ENCODE assay signal across 2 fruit fly cellular contexts in the genomic region with DNA sequence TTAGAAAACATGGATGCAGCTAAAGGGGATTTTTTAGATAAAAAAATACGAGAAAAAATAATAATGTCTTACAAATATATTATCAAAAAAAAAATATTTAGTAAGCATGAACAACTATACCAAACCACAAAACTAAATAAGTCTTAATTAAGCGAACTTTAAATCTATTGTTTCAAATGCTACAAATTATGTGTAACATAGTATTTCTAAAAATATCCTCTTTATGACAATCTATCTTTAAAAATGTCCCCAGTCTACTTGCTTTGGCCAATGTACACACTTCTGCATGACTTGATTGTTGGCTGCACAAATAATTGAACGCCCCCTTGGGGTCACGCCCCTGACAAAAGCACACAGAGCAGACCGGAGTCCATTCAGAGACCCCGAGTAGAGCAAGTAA.
TF ChIP-seq lines count a peak whose summit lies in the region.

No protein-coding gene starts in this region.

- no peak for TF ChIP-seq CTCF in whole organism, embryonic (GFP tag; optimal IDR thresholded peaks at IDR 0.05; lab: Kevin White, UChicago)

TF ChIP-seq in whole organism, embryonic, 481 proteins besides CTCF, POLR2A, EP300 and RAD21 (continues in another document):
- TF ChIP-seq bcd (GFP tag; optimal IDR thresholded peaks at IDR 0.05; lab: Kevin White, UChicago), result peak; percentile 29
- TF ChIP-seq tgo (GFP tag; IDR thresholded peaks at IDR 0.05; lab: Robert Waterston, UW), result no peak
- TF ChIP-seq caup (GFP tag; optimal IDR thresholded peaks at IDR 0.05; lab: Kevin White, UChicago; ENCODE audit: severe bottlenecking), result peak; percentile 6
- no peak for TF ChIP-seq lola (GFP tag; optimal IDR thresholded peaks at IDR 0.05; lab: Kevin White, UChicago)
- no peak for TF ChIP-seq run (tag; optimal IDR thresholded peaks at IDR 0.05; lab: Kevin White, UChicago)
- no peak for TF ChIP-seq gcm2 (GFP tag; optimal IDR thresholded peaks at IDR 0.05; lab: Kevin White, UChicago)
- no peak for TF ChIP-seq trem (tag; optimal IDR thresholded peaks at IDR 0.05; lab: Kevin White, UChicago)
- TF ChIP-seq CG12659 (GFP tag; optimal IDR thresholded peaks at IDR 0.05; lab: Kevin White, UChicago), result peak; percentile 9
- TF ChIP-seq CG13424 (tag; optimal IDR thresholded peaks at IDR 0.05; lab: Kevin White, UChicago), result peak; percentile 47
- no peak for TF ChIP-seq sens-2 (GFP tag; IDR thresholded peaks at IDR 0.05; lab: Robert Waterston, UW)
- TF ChIP-seq CG32532 (GFP tag; IDR thresholded peaks at IDR 0.05; lab: Robert Waterston, UW), result no peak
- peak; percentile 39 for TF ChIP-seq CG18599 (GFP tag; optimal IDR thresholded peaks at IDR 0.05; lab: Kevin White, UChicago)
- TF ChIP-seq Ets65A (GFP tag; lab: Kevin White, UChicago), result peak; percentile 72
- no peak for TF ChIP-seq crc (GFP tag; optimal IDR thresholded peaks at IDR 0.05; lab: Kevin White, UChicago)
- no peak for TF ChIP-seq CG32767 (GFP tag; IDR thresholded peaks at IDR 0.05; lab: Robert Waterston, UW)
- peak; percentile 4 for TF ChIP-seq NfI (GFP tag; optimal IDR thresholded peaks at IDR 0.05; lab: Kevin White, UChicago)
- no peak for TF ChIP-seq CG7786 (GFP tag; optimal IDR thresholded peaks at IDR 0.05; lab: Kevin White, UChicago)
- peak in 1 of 2 experiments; percentile 1 for TF ChIP-seq dpn (GFP tag; optimal IDR thresholded peaks at IDR 0.05; lab: Kevin White, UChicago)
- TF ChIP-seq CG3281 (GFP tag; optimal IDR thresholded peaks at IDR 0.05; lab: Kevin White, UChicago), result peak; percentile 44
- TF ChIP-seq NK7.1 (GFP tag; optimal IDR thresholded peaks at IDR 0.05; lab: Kevin White, UChicago), result no peak
- TF ChIP-seq Hsf (GFP tag; optimal IDR thresholded peaks at IDR 0.05; lab: Kevin White, UChicago), result no peak
- TF ChIP-seq gsb-n (tag; optimal IDR thresholded peaks at IDR 0.05; lab: Kevin White, UChicago), result no peak
- no peak for TF ChIP-seq Max (GFP tag; optimal IDR thresholded peaks at IDR 0.05; lab: Kevin White, UChicago)
- peak; percentile 19 for TF ChIP-seq CG5180 (GFP tag; optimal IDR thresholded peaks at IDR 0.05; lab: Kevin White, UChicago)
- TF ChIP-seq CG8478 (optimal IDR thresholded peaks at IDR 0.05; lab: Kevin White, UChicago), result no peak
- no peak for TF ChIP-seq Hand (GFP tag; optimal IDR thresholded peaks at IDR 0.05; lab: Kevin White, UChicago)
- no peak for TF ChIP-seq trh (GFP tag; optimal IDR thresholded peaks at IDR 0.05; lab: Kevin White, UChicago)
- TF ChIP-seq CG2678 (tag; optimal IDR thresholded peaks at IDR 0.05; lab: Kevin White, UChicago), result peak; percentile 68
- TF ChIP-seq Kr (GFP tag; optimal IDR thresholded peaks at IDR 0.05; lab: Kevin White, UChicago), result no peak
- TF ChIP-seq esg (GFP tag; conservative IDR thresholded peaks at IDR 0.05; lab: Robert Waterston, UW), result 0 out of 2 replicates have a peak, but pooled peaks have one; percentile 11
- TF ChIP-seq CG3838 (GFP tag; optimal IDR thresholded peaks at IDR 0.05; lab: Kevin White, UChicago), result no peak
- no peak for TF ChIP-seq chinmo (GFP tag; IDR thresholded peaks at IDR 0.05; lab: Robert Waterston, UW; ENCODE audit: partially characterized antibody)
- no peak for TF ChIP-seq CG43689 (GFP tag; IDR thresholded peaks at IDR 0.05; lab: Robert Waterston, UW)
- no peak for TF ChIP-seq ATbp (GFP tag; optimal IDR thresholded peaks at IDR 0.05; lab: Kevin White, UChicago)
- no peak for TF ChIP-seq vvl (GFP tag; IDR thresholded peaks at IDR 0.05; lab: Robert Waterston, UW)
- no peak for TF ChIP-seq CG4854 (GFP tag; optimal IDR thresholded peaks at IDR 0.05; lab: Kevin White, UChicago)
- TF ChIP-seq CG10209 (GFP tag; optimal IDR thresholded peaks at IDR 0.05; lab: Kevin White, UChicago), result no peak
- no peak for TF ChIP-seq cas (GFP tag; IDR thresholded peaks at IDR 0.05; lab: Robert Waterston, UW)
- TF ChIP-seq dmrt99B (tag; optimal IDR thresholded peaks at IDR 0.05; lab: Kevin White, UChicago), result peak; percentile 50
- no peak for TF ChIP-seq Atf3 (GFP tag; optimal IDR thresholded peaks at IDR 0.05; lab: Kevin White, UChicago)
- peak in 1 of 2 experiments; percentile 40 for TF ChIP-seq Hr51 (GFP tag; optimal IDR thresholded peaks at IDR 0.05; lab: Kevin White, UChicago)
- no peak for TF ChIP-seq ewg (GFP tag; optimal IDR thresholded peaks at IDR 0.05; lab: Kevin White, UChicago)
- TF ChIP-seq pan (optimal IDR thresholded peaks at IDR 0.05; lab: Kevin White, UChicago), result no peak
- no peak for TF ChIP-seq pan (GFP tag; optimal IDR thresholded peaks at IDR 0.05 in 1 of 2, IDR thresholded peaks at IDR 0.05 in 1 of 2)
- no peak for TF ChIP-seq CG10543 (GFP tag; optimal IDR thresholded peaks at IDR 0.05; lab: Kevin White, UChicago)

TF ChIP-seq in whole organism, pupa, 21 proteins besides CTCF, POLR2A, EP300 and RAD21:
- TF ChIP-seq gl (tag; optimal IDR thresholded peaks at IDR 0.05; lab: Kevin White, UChicago), result no peak
- no peak for TF ChIP-seq CG4496 (GFP tag; IDR thresholded peaks at IDR 0.05; lab: Robert Waterston, UW)
- no peak for TF ChIP-seq fd96Ca (GFP tag; IDR thresholded peaks at IDR 0.05; lab: Robert Waterston, UW)
- peak; percentile 10; the same call in 1 of the 2 replicates for TF ChIP-seq rn (GFP tag; IDR thresholded peaks at IDR 0.05; lab: Robert Waterston, UW)
- peak; percentile 5 for TF ChIP-seq CG14655 (GFP tag; optimal IDR thresholded peaks at IDR 0.05; lab: Kevin White, UChicago)
- TF ChIP-seq CG17806 (tag; optimal IDR thresholded peaks at IDR 0.05; lab: Kevin White, UChicago), result no peak
